Fruit fly (Drosophila melanogaster) whole organism, adult: ENCODE measurements around the gene CG43439.

Experiments
- CG11617 ChIP-seq: fragments of 200-800 bp; sonication (Bioruptor generic); optimal IDR thresholded peaks from 2 replicates; lab custom pipeline; 2017; ENCODE audit warnings: mild to moderate bottlenecking, missing biosample characterization, missing genetic modification reagents, missing genetic modification characterization
- bab1 ChIP-seq: fragments of 200-800 bp; sonication (Bioruptor generic); optimal IDR thresholded peaks from 3 replicates; lab custom pipeline; 2019; ENCODE audit warnings: missing biosample characterization, mild to moderate bottlenecking, missing genetic modification characterization, moderate library complexity
- kay ChIP-seq: fragments of 200-800 bp; sonication (Bioruptor generic); peaks from one replicate; lab custom pipeline; 2016; ENCODE audit warnings: missing biosample characterization, missing genetic modification characterization, borderline replicate concordance
- pad ChIP-seq: fragments of 200-800 bp; sonication (Bioruptor generic); optimal IDR thresholded peaks from 3 replicates; lab custom pipeline; 2017; ENCODE audit warnings: missing biosample characterization, missing genetic modification characterization, mild to moderate bottlenecking, moderate library complexity, missing genetic modification reagents

DNA sequence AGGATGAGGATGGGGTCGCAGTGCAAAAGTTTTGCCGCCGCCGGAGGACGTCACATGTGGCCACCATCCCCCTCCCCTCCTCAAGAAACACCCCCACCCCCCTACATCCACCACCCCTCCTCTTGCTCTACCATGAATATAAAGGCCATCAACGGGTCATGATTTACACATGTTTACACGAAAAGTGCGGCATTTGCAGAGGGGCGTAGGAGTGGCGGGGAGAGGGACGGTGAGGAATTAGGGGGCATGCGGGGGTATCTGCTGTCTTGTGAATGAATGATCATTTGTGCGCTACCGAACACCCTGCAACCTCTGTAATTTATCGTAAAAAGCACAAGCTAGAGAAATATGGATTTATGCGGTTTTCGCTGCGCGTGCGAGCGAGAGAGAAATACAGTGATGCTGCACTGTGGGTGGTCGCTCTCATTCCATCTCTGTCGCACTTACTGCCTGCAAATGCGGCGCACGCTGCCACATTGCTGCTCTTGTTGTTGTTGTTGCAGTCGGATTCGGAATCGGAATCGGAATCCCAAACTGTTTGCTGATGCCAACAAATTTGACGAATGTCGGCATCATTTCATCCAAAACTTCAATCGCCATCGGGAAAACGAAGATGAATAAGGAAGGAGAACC is 3.2 kb downstream of the CG43439 start:
- TF ChIP-seq CG11617 (GFP tag; lab: Kevin White, UChicago), result no peak
- no peak for TF ChIP-seq bab1 (GFP tag; lab: Kevin White, UChicago)
- TF ChIP-seq pad (GFP tag; lab: Kevin White, UChicago), result no peak
- TF ChIP-seq kay, result no peak
